Worm (Caenorhabditis elegans): ENCODE results near the gene abf-6.

DNA sequence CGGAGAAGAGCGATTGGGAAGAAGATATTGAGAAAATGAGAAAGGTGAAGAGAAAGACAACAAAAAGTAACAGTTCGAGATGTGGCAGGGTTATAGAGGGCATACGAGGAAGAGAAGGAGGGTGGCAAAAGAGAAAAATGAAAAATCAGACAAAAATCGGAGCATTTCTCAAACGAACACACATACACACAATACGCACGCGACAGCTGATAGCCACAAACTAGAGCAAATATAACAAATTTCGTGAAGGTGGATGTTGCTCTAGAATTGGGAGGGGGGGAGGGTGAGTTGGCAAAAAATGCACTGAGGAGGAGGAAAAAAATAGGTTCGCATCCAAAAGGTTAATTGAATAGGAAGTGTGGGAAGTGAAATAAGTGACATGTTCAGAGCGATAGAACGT, 31.3 kb downstream of the abf-6 start:
- no peak for TF ChIP-seq nhr-76 (tag; optimal IDR thresholded peaks at IDR 0.05)
- TF ChIP-seq nhr-28 (tag; optimal IDR thresholded peaks at IDR 0.05): no peak
- no peak for TF ChIP-seq unc-62 (GFP tag; optimal IDR thresholded peaks at IDR 0.05)
- TF ChIP-seq ztf-11 (tag; optimal IDR thresholded peaks at IDR 0.05): no peak
- TF ChIP-seq aly-2 (tag; optimal IDR thresholded peaks at IDR 0.05): no peak
- no peak for TF ChIP-seq nhr-12 (tag; optimal IDR thresholded peaks at IDR 0.05)
- TF ChIP-seq unc-39 (tag; optimal IDR thresholded peaks at IDR 0.05): no peak
- no peak for TF ChIP-seq elt-3 (tag; optimal IDR thresholded peaks at IDR 0.05)
- no peak for TF ChIP-seq ceh-9 (tag; optimal IDR thresholded peaks at IDR 0.05)
